Fruit fly (Drosophila melanogaster) whole organism, prepupa: ENCODE results near the gene grk.

Experiments used
- Blimp-1 ChIP-seq: fragments of 200-800 bp; sonication (Bioruptor generic); optimal IDR thresholded peaks from 3 replicates; lab custom pipeline; 2017; ENCODE audit warnings: missing biosample characterization, missing genetic modification characterization, mild to moderate bottlenecking, moderate library complexity, missing genetic modification reagents
- CG11902 ChIP-seq: fragments of 200-800 bp; sonication (Bioruptor generic); optimal IDR thresholded peaks from 3 replicates; lab custom pipeline; 2016; ENCODE audit warnings: missing biosample characterization, missing genetic modification characterization
- CG3032 ChIP-seq: fragments of 200-800 bp; optimal IDR thresholded peaks from 2 replicates; lab custom pipeline; 2019; ENCODE audit warnings: missing biosample characterization, mild to moderate bottlenecking, missing genetic modification characterization, moderate library complexity
- CG32006 ChIP-seq: fragments of 200-800 bp; sonication (Bioruptor generic); optimal IDR thresholded peaks from 3 replicates; lab custom pipeline; 2017; ENCODE audit warnings: missing biosample characterization, mild to moderate bottlenecking, missing genetic modification characterization
- CG34406 ChIP-seq: fragments of 200-800 bp; sonication (Bioruptor generic); optimal IDR thresholded peaks from 3 replicates; lab custom pipeline; 2016; ENCODE audit warnings: missing biosample characterization, missing genetic modification characterization
- CG4318 ChIP-seq: fragments of 200-800 bp; sonication (Bioruptor generic); optimal IDR thresholded peaks from 3 replicates; lab custom pipeline; 2017; ENCODE audit warnings: missing biosample characterization, mild to moderate bottlenecking, missing genetic modification characterization
- CG6163 ChIP-seq: fragments of 200-800 bp; sonication (Bioruptor generic); IDR thresholded peaks from 3 replicates; pipeline ENCODE4 v1.3.6; 2022; ENCODE audit warnings: missing biosample characterization, missing genetic modification characterization
- CG6276 ChIP-seq: fragments of 200-800 bp; sonication (Bioruptor generic); optimal IDR thresholded peaks from 2 replicates; lab custom pipeline; 2017; ENCODE audit warnings: missing biosample characterization, mild to moderate bottlenecking, missing genetic modification characterization
- CG6808 ChIP-seq: fragments of 200-800 bp; sonication (Bioruptor generic); optimal IDR thresholded peaks from 3 replicates; lab custom pipeline; 2017; ENCODE audit warnings: missing biosample characterization, missing genetic modification characterization, mild to moderate bottlenecking, moderate library complexity, missing genetic modification reagents
- CG8319 ChIP-seq: fragments of 200-800 bp; sonication (Bioruptor generic); optimal IDR thresholded peaks from 3 replicates; lab custom pipeline; 2016; ENCODE audit warnings: missing biosample characterization, missing genetic modification characterization
- Eip93F ChIP-seq: fragments of 200-800 bp; sonication (Bioruptor generic); optimal IDR thresholded peaks from 2 replicates; lab custom pipeline; 2016; ENCODE audit warnings: missing biosample characterization, mild to moderate bottlenecking, missing genetic modification characterization
- Ets21C ChIP-seq: fragments of 200-800 bp; sonication (Bioruptor generic); optimal IDR thresholded peaks from 3 replicates; lab custom pipeline; 2016; ENCODE audit warnings: missing biosample characterization, missing genetic modification characterization
- Ets96B ChIP-seq: fragments of 200-800 bp; optimal IDR thresholded peaks from 2 replicates; lab custom pipeline; 2019; ENCODE audit warnings: missing biosample characterization, mild to moderate bottlenecking, missing genetic modification characterization, moderate library complexity
- Gug ChIP-seq: fragments of 200-800 bp; sonication (Bioruptor generic); IDR thresholded peaks from 2 replicates; pipeline ENCODE4 v1.3.6; 2022; ENCODE audit warnings: missing biosample characterization, missing genetic modification characterization
- Hr38 ChIP-seq: sonication (Bioruptor generic); optimal IDR thresholded peaks from 2 replicates; lab custom pipeline; 2016; ENCODE audit warnings: missing biosample characterization, missing genetic modification characterization
- Hr39 ChIP-seq: fragments of 200-800 bp; sonication (Bioruptor generic); optimal IDR thresholded peaks from 2 replicates; lab custom pipeline; 2016; ENCODE audit warnings: missing biosample characterization, missing genetic modification characterization
- Met ChIP-seq: fragments of 200-800 bp; sonication (Bioruptor generic); optimal IDR thresholded peaks from 3 replicates; lab custom pipeline; 2016; ENCODE audit warnings: missing biosample characterization, missing genetic modification characterization
- Sox102F ChIP-seq: fragments of 200-800 bp; sonication (Bioruptor generic); optimal IDR thresholded peaks from 2 replicates; lab custom pipeline; 2016; ENCODE audit warnings: missing biosample characterization, mild to moderate bottlenecking, missing genetic modification characterization
- Sox14 ChIP-seq: fragments of 200-800 bp; sonication (Bioruptor generic); optimal IDR thresholded peaks from 3 replicates; lab custom pipeline; 2016; ENCODE audit warnings: missing biosample characterization, missing genetic modification characterization
- achi ChIP-seq: fragments of 200-800 bp; sonication (Bioruptor generic); optimal IDR thresholded peaks from 3 replicates; lab custom pipeline; 2016; ENCODE audit warnings: missing biosample characterization, missing genetic modification characterization
- dac ChIP-seq: fragments of 200-800 bp; sonication (Bioruptor generic); optimal IDR thresholded peaks from 2 replicates; lab custom pipeline; 2017; ENCODE audit warnings: missing biosample characterization, mild to moderate bottlenecking, missing genetic modification characterization
- esn ChIP-seq: fragments of 200-800 bp; sonication (Bioruptor generic); optimal IDR thresholded peaks from 2 replicates; lab custom pipeline; 2016; ENCODE audit warnings: missing biosample characterization, mild to moderate bottlenecking, missing genetic modification characterization, moderate library complexity
- fd59A ChIP-seq: fragments of 200-800 bp; sonication (Bioruptor generic); optimal IDR thresholded peaks from 2 replicates; lab custom pipeline; 2017; ENCODE audit warnings: missing biosample characterization, mild to moderate bottlenecking, missing genetic modification characterization, missing genetic modification reagents
- fkh ChIP-seq: fragments of 200-800 bp; sonication (Bioruptor generic); optimal IDR thresholded peaks from 3 replicates; lab custom pipeline; 2017; ENCODE audit warnings: missing biosample characterization, mild to moderate bottlenecking, missing genetic modification characterization, moderate library complexity
- lz ChIP-seq: fragments of 200-800 bp; sonication (Bioruptor generic); optimal IDR thresholded peaks from 3 replicates; lab custom pipeline; 2016; ENCODE audit warnings: missing biosample characterization, missing genetic modification characterization
- net ChIP-seq: fragments of 200-800 bp; sonication (Bioruptor generic); optimal IDR thresholded peaks from 3 replicates; lab custom pipeline; 2016; ENCODE audit warnings: missing biosample characterization, missing genetic modification characterization
- pdm3 ChIP-seq: fragments of 200-800 bp; sonication (Bioruptor generic); optimal IDR thresholded peaks from 3 replicates; lab custom pipeline; 2016; ENCODE audit warnings: missing biosample characterization, missing genetic modification characterization
- salr ChIP-seq, 2 experiments: fragments of 200-800 bp; sonication (Bioruptor generic); optimal IDR thresholded peaks; 3 replicates each; lab custom pipeline; 2016 to 2018; ENCODE audit warnings: missing biosample characterization in 2 of 2, missing genetic modification characterization in 2 of 2, mild to moderate bottlenecking in 1 of 2
- spab ChIP-seq: fragments of 200-800 bp; sonication (Bioruptor generic); optimal IDR thresholded peaks from 2 replicates; lab custom pipeline; 2017; ENCODE audit warnings: missing biosample characterization, mild to moderate bottlenecking, missing genetic modification characterization, missing genetic modification reagents
- svp ChIP-seq: fragments of 200-800 bp; sonication (Bioruptor generic); peaks from one replicate; lab custom pipeline; 2016; ENCODE audit warnings: missing biosample characterization, missing genetic modification characterization
- topi ChIP-seq: fragments of 200-800 bp; sonication (Bioruptor generic); optimal IDR thresholded peaks from 3 replicates; lab custom pipeline; 2016; ENCODE audit warnings: missing biosample characterization, missing genetic modification characterization
- vri ChIP-seq: fragments of 200-800 bp; sonication (Bioruptor generic); optimal IDR thresholded peaks from 3 replicates; lab custom pipeline; 2016; ENCODE audit warnings: missing biosample characterization, mild to moderate bottlenecking, missing genetic modification characterization

The grk gene

dm6 chr2L:8438052-8438451 is 4.7 kb upstream of the grk start, which contains the start of gene mus201:
TSS of gene mus201 (plus strand) at chr2L:8438169.
- no peak for TF ChIP-seq salr (GFP tag; optimal IDR thresholded peaks at IDR 0.05; lab: Kevin White, UChicago)
- no peak for TF ChIP-seq achi (GFP tag; lab: Kevin White, UChicago)
- TF ChIP-seq CG3032 (tag; lab: Kevin White, UChicago) = no peak
- no peak for TF ChIP-seq CG34406
- TF ChIP-seq Hr38 (GFP tag; lab: Kevin White, UChicago) = no peak
- TF ChIP-seq Ets21C (GFP tag; lab: Kevin White, UChicago) = no peak
- TF ChIP-seq svp (GFP tag; lab: Kevin White, UChicago) = no peak
- TF ChIP-seq dac = no peak
- no peak for TF ChIP-seq spab (GFP tag; lab: Kevin White, UChicago)
- no peak for TF ChIP-seq fd59A (GFP tag; lab: Kevin White, UChicago)
- no peak for TF ChIP-seq CG32006
- no peak for TF ChIP-seq Sox14 (GFP tag; lab: Kevin White, UChicago)
- no peak for TF ChIP-seq Hr39 (GFP tag; lab: Kevin White, UChicago)
- no peak for TF ChIP-seq Sox102F (GFP tag; lab: Kevin White, UChicago)
- TF ChIP-seq CG6808 = no peak
- no peak for TF ChIP-seq CG4318 (GFP tag; lab: Kevin White, UChicago)

dm6 chr2L:8437176-8437575 is 3.8 kb upstream of the grk start, which contains the start of the genes D12 and Chrac-14:
TSS of gene D12 (minus strand) at chr2L:8437365.
TSS of gene Chrac-14 (plus strand) at chr2L:8437405.
- TF ChIP-seq Gug (GFP tag; lab: Robert Waterston, UW) (no peak), spab (GFP tag; lab: Kevin White, UChicago) (no peak), CG11902 (GFP tag; lab: Kevin White, UChicago) (no peak), lz (GFP tag; lab: Kevin White, UChicago) (no peak), Hr38 (GFP tag; lab: Kevin White, UChicago) (no peak), esn (GFP tag; lab: Kevin White, UChicago) (peak; percentile 25), CG34406 (no peak), net (no peak), Met (GFP tag; lab: Kevin White, UChicago) (no peak), Eip93F (GFP tag; lab: Kevin White, UChicago) (no peak), CG6163 (0 out of 3 replicates have a peak, but pooled peaks have one; percentile 27), Sox14 (GFP tag; lab: Kevin White, UChicago) (no peak), CG6276 (GFP tag; lab: Kevin White, UChicago) (no peak), Ets96B (tag; lab: Kevin White, UChicago) (no peak), fkh (peak; percentile 88)

- no peak for TF ChIP-seq topi (GFP tag; lab: Kevin White, UChicago)
- TF ChIP-seq CG8319 (GFP tag; lab: Kevin White, UChicago) = no peak
- TF ChIP-seq pdm3 = no peak
- TF ChIP-seq CG4318 (GFP tag; lab: Kevin White, UChicago) = no peak
- TF ChIP-seq svp (GFP tag; lab: Kevin White, UChicago) = no peak
- TF ChIP-seq salr (GFP tag; optimal IDR thresholded peaks at IDR 0.05; lab: Kevin White, UChicago) = no peak
- TF ChIP-seq vri (GFP tag; lab: Kevin White, UChicago) = no peak
- TF ChIP-seq, all 60 proteins: peak for 0
Measured at dm6 chr2L:8432130-8432529, 1.3 kb downstream of the grk start.

- TF ChIP-seq svp (GFP tag; lab: Kevin White, UChicago) (peak; percentile 74), Blimp-1 (GFP tag; lab: Kevin White, UChicago) (no peak)
- TF ChIP-seq, all 60 proteins: peak for 1
Measured at dm6 chr2L:8426801-8427200, 6.6 kb downstream of the grk start.
